Fruit fly (Drosophila melanogaster) whole organism, prepupa: ENCODE results near the gene CG34324.

Experiments
- CG11294 ChIP-seq: fragments of 200-800 bp; sonication (Bioruptor generic); IDR thresholded peaks from 2 replicates; pipeline ENCODE4 v1.3.6; 2022; ENCODE audit warnings: missing biosample characterization, missing genetic modification characterization
- CG11902 ChIP-seq: fragments of 200-800 bp; sonication (Bioruptor generic); optimal IDR thresholded peaks from 3 replicates; lab custom pipeline; 2016; ENCODE audit warnings: missing biosample characterization, missing genetic modification characterization
- CG16779 ChIP-seq: fragments of 200-800 bp; sonication (Bioruptor generic); optimal IDR thresholded peaks from 3 replicates; lab custom pipeline; 2017; ENCODE audit warnings: missing biosample characterization, mild to moderate bottlenecking, missing genetic modification characterization
- CG6276 ChIP-seq: fragments of 200-800 bp; sonication (Bioruptor generic); optimal IDR thresholded peaks from 2 replicates; lab custom pipeline; 2017; ENCODE audit warnings: missing biosample characterization, mild to moderate bottlenecking, missing genetic modification characterization
- CG6854 ChIP-seq: fragments of 200-800 bp; sonication (Bioruptor generic); optimal IDR thresholded peaks from 2 replicates; lab custom pipeline; 2017; ENCODE audit warnings: missing biosample characterization, mild to moderate bottlenecking, missing genetic modification characterization
- Eip78C ChIP-seq: fragments of 200-800 bp; sonication (Bioruptor generic); peaks from one replicate; lab custom pipeline; 2016; ENCODE audit warnings: missing biosample characterization, missing genetic modification characterization
- Met ChIP-seq: fragments of 200-800 bp; sonication (Bioruptor generic); optimal IDR thresholded peaks from 3 replicates; lab custom pipeline; 2016; ENCODE audit warnings: missing biosample characterization, missing genetic modification characterization
- net ChIP-seq: fragments of 200-800 bp; sonication (Bioruptor generic); optimal IDR thresholded peaks from 3 replicates; lab custom pipeline; 2016; ENCODE audit warnings: missing biosample characterization, missing genetic modification characterization
- pdm3 ChIP-seq: fragments of 200-800 bp; sonication (Bioruptor generic); optimal IDR thresholded peaks from 3 replicates; lab custom pipeline; 2016; ENCODE audit warnings: missing biosample characterization, missing genetic modification characterization
- svp ChIP-seq: fragments of 200-800 bp; sonication (Bioruptor generic); peaks from one replicate; lab custom pipeline; 2016; ENCODE audit warnings: missing biosample characterization, missing genetic modification characterization

dm6 chrX:13434065-13434464 lies 23.4 kb downstream of the CG34324 start:
- TF ChIP-seq Met (no peak), pdm3 (GFP tag; lab: Kevin White, UChicago) (no peak), CG11294 (no peak), CG11902 (no peak), CG6854 (GFP tag; lab: Kevin White, UChicago) (no peak), Eip78C (no peak), CG6276 (GFP tag; lab: Kevin White, UChicago) (no peak), svp (GFP tag; lab: Kevin White, UChicago) (no peak), CG16779 (tag; lab: Kevin White, UChicago) (no peak), net (no peak)
